Worm (Caenorhabditis elegans) whole organism, L2 larva: ENCODE results near the gene tbc-16.

Experiments
- alr-1 ChIP-seq: fragments of 150-350 bp; optimal IDR thresholded peaks from 2 replicates; lab custom pipeline; 2014; ENCODE audit warnings: missing biosample characterization, missing genetic modification characterization
- elt-1 ChIP-seq: fragments of 150-350 bp; optimal IDR thresholded peaks from 2 replicates; lab custom pipeline; 2014; ENCODE audit warnings: missing biosample characterization, missing genetic modification characterization
- mdl-1 ChIP-seq, 2 experiments: fragments of 150-350 bp in 1 of 2; sonication (generic microtip) in 1 of 2; optimal IDR thresholded peaks; 2 replicates each; lab custom pipeline; 2017; ENCODE audit warnings: missing biosample characterization in 2 of 2, missing genetic modification characterization in 2 of 2
- nhr-237 ChIP-seq: fragments of 150-350 bp; optimal IDR thresholded peaks from 2 replicates; lab custom pipeline; 2014; ENCODE audit warnings: missing biosample characterization, missing genetic modification characterization
- unc-55 ChIP-seq: fragments of 150-350 bp; sonication (generic microtip); optimal IDR thresholded peaks from 3 replicates; lab custom pipeline; 2014; ENCODE audit warnings: missing biosample characterization, missing genetic modification reagents, missing genetic modification characterization
- zag-1 ChIP-seq: fragments of 150-350 bp; optimal IDR thresholded peaks from 2 replicates; lab custom pipeline; 2014; ENCODE audit warnings: missing biosample characterization, missing genetic modification characterization
- ztf-11 ChIP-seq: sonication (generic microtip); optimal IDR thresholded peaks from 2 replicates; lab custom pipeline; 2017; ENCODE audit warnings: missing biosample characterization, missing genetic modification characterization
- ztf-4 ChIP-seq: fragments of 150-350 bp; optimal IDR thresholded peaks from 2 replicates; lab custom pipeline; 2014; ENCODE audit warnings: missing biosample characterization, missing genetic modification characterization

- TF ChIP-seq ztf-4, result no peak
- TF ChIP-seq unc-55 (GFP tag; lab: Kevin White, UChicago), result no peak
- TF ChIP-seq elt-1 (tag; lab: Kevin White, UChicago), result no peak
- TF ChIP-seq alr-1 (tag; lab: Kevin White, UChicago), result no peak
- no peak for TF ChIP-seq zag-1
- no peak for TF ChIP-seq nhr-237 (tag; lab: Kevin White, UChicago)
- no peak for TF ChIP-seq mdl-1 (tag; optimal IDR thresholded peaks at IDR 0.05; lab: Kevin White, UChicago)
- TF ChIP-seq ztf-11 (tag; lab: Kevin White, UChicago), result no peak
Measured at ce11 chrX:5901499-5901898, 4.4 kb downstream of the tbc-16 start.
